Worm (Caenorhabditis elegans) whole organism, late embryonic: ENCODE measurements around the gene rga-5.

Experiments
- C08G9.2 ChIP-seq: sonication (generic microtip); optimal IDR thresholded peaks from 2 replicates; lab custom pipeline; 2016; ENCODE audit warnings: mild to moderate bottlenecking, missing genetic modification characterization, moderate library complexity, missing compliant biosample characterization
- C38D4.7 ChIP-seq: fragments of 200-800 bp; sonication (Bioruptor generic); optimal IDR thresholded peaks from 2 replicates; lab custom pipeline; 2018; ENCODE audit warnings: mild to moderate bottlenecking, missing genetic modification characterization, moderate library complexity, missing compliant biosample characterization
- ama-1 ChIP-seq: fragments of 150-350 bp; optimal IDR thresholded peaks from 2 replicates; lab custom pipeline; 2014
- ceh-18 ChIP-seq: sonication (generic microtip); optimal IDR thresholded peaks from 2 replicates; lab custom pipeline; 2016; ENCODE audit warnings: missing genetic modification characterization, missing compliant biosample characterization
- ceh-19 ChIP-seq: fragments of 200-800 bp; sonication (Bioruptor generic); optimal IDR thresholded peaks from 2 replicates; lab custom pipeline; 2018; ENCODE audit warnings: mild to moderate bottlenecking, missing genetic modification characterization, missing compliant biosample characterization
- ceh-2 ChIP-seq: sonication (generic microtip); optimal IDR thresholded peaks from 2 replicates; lab custom pipeline; 2016; ENCODE audit warnings: missing genotype, missing genetic modification characterization, missing compliant biosample characterization
- ceh-24 ChIP-seq: sonication (generic microtip); optimal IDR thresholded peaks from 2 replicates; lab custom pipeline; 2016; ENCODE audit warnings: mild to moderate bottlenecking, missing genetic modification characterization, missing compliant biosample characterization
- ceh-31 ChIP-seq: sonication (generic microtip); optimal IDR thresholded peaks from 2 replicates; lab custom pipeline; 2016; ENCODE audit warnings: missing genetic modification characterization, missing compliant biosample characterization
- ceh-34 ChIP-seq: sonication (generic microtip); optimal IDR thresholded peaks from 2 replicates; lab custom pipeline; 2016; ENCODE audit warnings: mild to moderate bottlenecking, missing genetic modification characterization, missing compliant biosample characterization
- ceh-45 ChIP-seq: fragments of 200-800 bp; sonication (Bioruptor generic); IDR thresholded peaks from 2 replicates; pipeline ENCODE4 v1.3.6; 2022; ENCODE audit warnings: missing genetic modification reagents, missing genetic modification characterization, missing compliant biosample characterization
- ceh-48 ChIP-seq: sonication (generic microtip); optimal IDR thresholded peaks from 2 replicates; lab custom pipeline; 2016; ENCODE audit warnings: missing genetic modification characterization, inconsistent platforms, missing compliant biosample characterization
- ceh-6 ChIP-seq: fragments of 200-800 bp; sonication (Bioruptor generic); optimal IDR thresholded peaks from 2 replicates; lab custom pipeline; 2018; ENCODE audit warnings: mild to moderate bottlenecking, missing genetic modification characterization, missing compliant biosample characterization
- ets-4 ChIP-seq: sonication (generic microtip); optimal IDR thresholded peaks from 2 replicates; lab custom pipeline; 2016; ENCODE audit warnings: missing genetic modification characterization, missing compliant biosample characterization
- fkh-10 ChIP-seq: fragments of 150-350 bp; optimal IDR thresholded peaks from 2 replicates; lab custom pipeline; 2014; ENCODE audit warnings: missing biosample characterization, missing genetic modification reagents, missing genetic modification characterization
- fkh-6 ChIP-seq: sonication (generic microtip); optimal IDR thresholded peaks from 2 replicates; lab custom pipeline; 2016; ENCODE audit warnings: missing genetic modification characterization, missing compliant biosample characterization
- gmeb-2 ChIP-seq: sonication (generic microtip); optimal IDR thresholded peaks from 2 replicates; lab custom pipeline; 2016; ENCODE audit warnings: missing genetic modification characterization, inconsistent platforms, missing compliant biosample characterization
- hlh-13 ChIP-seq: fragments of 200-800 bp; sonication (Bioruptor generic); optimal IDR thresholded peaks from 2 replicates; lab custom pipeline; 2018; ENCODE audit warnings: mild to moderate bottlenecking, missing genetic modification characterization, missing compliant biosample characterization
- hlh-30 ChIP-seq: sonication (generic microtip); optimal IDR thresholded peaks from 2 replicates; lab custom pipeline; 2017; ENCODE audit warnings: antibody characterized with exemption, missing genetic modification characterization, missing compliant biosample characterization; ENCODE audit not compliant: insufficient read depth
- hlh-6 ChIP-seq: sonication (generic microtip); optimal IDR thresholded peaks from 2 replicates; lab custom pipeline; 2016; ENCODE audit warnings: missing genotype, missing genetic modification characterization, missing compliant biosample characterization
- hlh-8 ChIP-seq: sonication (generic microtip); optimal IDR thresholded peaks from 2 replicates; lab custom pipeline; 2016; ENCODE audit warnings: missing genotype, missing genetic modification characterization, missing compliant biosample characterization
- lim-6 ChIP-seq: sonication (generic microtip); optimal IDR thresholded peaks from 2 replicates; lab custom pipeline; 2016; ENCODE audit warnings: missing genetic modification characterization, missing compliant biosample characterization
- lin-11 ChIP-seq: fragments of 200-800 bp; sonication (Bioruptor generic); optimal IDR thresholded peaks from 2 replicates; lab custom pipeline; 2018; ENCODE audit warnings: mild to moderate bottlenecking, missing genetic modification characterization, missing compliant biosample characterization
- madf-2 ChIP-seq: sonication (generic microtip); optimal IDR thresholded peaks from 2 replicates; lab custom pipeline; 2017; ENCODE audit warnings: missing genetic modification characterization, missing compliant biosample characterization
- nhr-11 ChIP-seq: fragments of 150-350 bp; optimal IDR thresholded peaks from 2 replicates; lab custom pipeline; 2014; ENCODE audit warnings: missing biosample characterization, missing genetic modification characterization
- nhr-232 ChIP-seq: sonication (generic microtip); optimal IDR thresholded peaks from 2 replicates; lab custom pipeline; 2016; ENCODE audit warnings: missing genetic modification characterization, missing compliant biosample characterization
- npax-4 ChIP-seq: sonication (generic microtip); optimal IDR thresholded peaks from 2 replicates; lab custom pipeline; 2016; ENCODE audit warnings: missing genetic modification characterization, missing compliant biosample characterization
- pax-1 ChIP-seq: fragments of 150-350 bp; optimal IDR thresholded peaks from 2 replicates; lab custom pipeline; 2014; ENCODE audit warnings: missing biosample characterization, missing genetic modification characterization
- pha-4 ChIP-seq: fragments of 150-350 bp; optimal IDR thresholded peaks from 2 replicates; lab custom pipeline; 2018; ENCODE audit warnings: missing biosample characterization, missing genetic modification reagents, missing genetic modification characterization
- pqm-1 ChIP-seq: sonication (generic microtip); optimal IDR thresholded peaks from 2 replicates; lab custom pipeline; 2016; ENCODE audit warnings: missing genetic modification characterization, missing compliant biosample characterization
- pros-1 ChIP-seq: fragments of 150-350 bp; optimal IDR thresholded peaks from 2 replicates; lab custom pipeline; 2014; ENCODE audit warnings: missing biosample characterization, missing genetic modification reagents, missing genetic modification characterization
- rnt-1 ChIP-seq: sonication (generic microtip); optimal IDR thresholded peaks from 2 replicates; lab custom pipeline; 2016; ENCODE audit warnings: missing genetic modification characterization, missing compliant biosample characterization
- sdc-2 ChIP-seq: sonication (generic microtip); optimal IDR thresholded peaks from 2 replicates; lab custom pipeline; 2016; ENCODE audit warnings: missing genotype, missing genetic modification characterization, missing compliant biosample characterization
- syd-9 ChIP-seq: sonication (generic microtip); optimal IDR thresholded peaks from 2 replicates; lab custom pipeline; 2016; ENCODE audit warnings: mild to moderate bottlenecking, missing genetic modification characterization, moderate library complexity, missing compliant biosample characterization
- tbx-2 ChIP-seq: sonication (generic microtip); optimal IDR thresholded peaks from 2 replicates; lab custom pipeline; 2016; ENCODE audit warnings: missing genetic modification characterization, missing compliant biosample characterization
- tbx-7 ChIP-seq: sonication (generic microtip); optimal IDR thresholded peaks from 2 replicates; lab custom pipeline; 2016; ENCODE audit warnings: missing genotype, missing genetic modification characterization, missing compliant biosample characterization
- unc-86 ChIP-seq: sonication (generic microtip); optimal IDR thresholded peaks from 2 replicates; lab custom pipeline; 2016; ENCODE audit warnings: missing genetic modification characterization, missing compliant biosample characterization
- ztf-16 ChIP-seq: sonication (generic microtip); optimal IDR thresholded peaks from 2 replicates; lab custom pipeline; 2017; ENCODE audit warnings: missing genetic modification characterization, missing compliant biosample characterization

Gene rga-5

DNA sequence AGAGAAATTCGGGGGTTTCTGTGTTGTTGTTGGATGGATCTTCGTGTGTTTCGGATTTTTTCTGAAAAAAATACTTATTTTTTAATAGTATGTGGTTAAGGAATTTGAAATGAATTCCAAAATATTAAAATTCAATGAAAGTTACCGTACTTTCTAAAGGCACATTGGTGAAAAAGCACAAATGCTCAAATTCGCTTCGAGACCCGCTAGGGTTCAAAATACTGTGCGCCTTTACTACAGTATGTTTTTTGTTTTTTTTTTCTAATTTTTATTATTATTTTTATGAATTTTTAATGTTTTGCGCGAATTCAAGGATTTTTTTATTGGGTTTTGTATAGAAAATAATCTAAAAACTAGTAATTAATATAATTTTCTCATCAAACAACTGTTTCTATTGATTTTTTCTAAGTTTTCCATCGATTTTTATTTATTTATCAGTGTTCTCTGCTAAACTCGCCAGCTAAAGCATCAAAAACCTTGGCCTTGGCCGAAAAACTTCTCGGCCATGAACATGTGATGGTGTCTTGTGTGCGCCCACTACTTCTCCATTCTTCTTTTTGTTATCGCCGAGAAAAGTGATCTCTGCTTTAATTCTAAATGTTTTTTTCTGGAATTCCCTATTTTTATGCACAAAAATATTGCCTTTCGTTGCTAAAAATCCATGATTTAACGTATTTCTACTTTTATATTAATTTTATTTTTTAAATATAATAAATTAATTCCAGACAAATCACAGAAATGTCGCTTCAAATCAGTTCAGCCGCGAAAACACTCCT lies 44.3 kb upstream of the rga-5 start, which contains the start of gene iscu-1:
Gene iscu-1 (plus strand): TSS at position 726 of the 776 bp plus-strand sequence.
- TF ChIP-seq ceh-31 (tag; lab: Kevin White, UChicago): peak; percentile 52
- TF ChIP-seq lin-11: no peak
- TF ChIP-seq pqm-1 (tag; lab: Kevin White, UChicago): no peak
- peak; percentile 61 for TF ChIP-seq tbx-2
- TF ChIP-seq npax-4 (tag; lab: Kevin White, UChicago): no peak
- TF ChIP-seq ztf-16: no peak
- TF ChIP-seq pros-1: no peak
- TF ChIP-seq ceh-19 (GFP tag; lab: Kevin White, UChicago): no peak
- TF ChIP-seq hlh-8: no peak
- TF ChIP-seq tbx-7 (tag; lab: Kevin White, UChicago): peak; percentile 11
- TF ChIP-seq ceh-24 (tag; lab: Kevin White, UChicago): no peak
- TF ChIP-seq nhr-232 (tag; lab: Kevin White, UChicago): no peak
- peak; percentile 83 for TF ChIP-seq hlh-30 (tag; lab: Kevin White, UChicago)
- no peak for TF ChIP-seq rnt-1
- TF ChIP-seq C08G9.2 (tag; lab: Kevin White, UChicago): peak; percentile 53
- no peak for TF ChIP-seq ceh-45
- TF ChIP-seq ceh-2: peak; percentile 5
- TF ChIP-seq unc-86 (tag; lab: Kevin White, UChicago): no peak

DNA sequence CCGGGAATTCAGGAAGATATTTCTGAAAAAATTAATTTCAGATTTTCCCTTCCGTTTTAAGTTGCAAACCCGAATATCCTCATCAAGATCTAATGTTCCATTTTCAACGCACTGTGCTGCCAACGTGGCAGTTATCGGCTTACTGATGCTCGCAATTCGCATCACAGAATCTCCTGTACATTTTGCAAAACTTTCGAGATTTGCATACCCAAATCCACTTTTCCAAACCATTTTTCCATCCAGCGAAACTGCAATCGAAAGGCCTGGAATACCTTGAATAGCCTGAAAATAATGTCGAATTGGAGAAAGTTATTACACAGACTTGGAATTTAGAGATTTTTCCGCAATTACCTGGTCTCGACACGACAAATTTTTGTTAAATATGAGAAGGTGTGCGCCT lies 42.9 kb upstream of the rga-5 start:
- no peak for TF ChIP-seq ceh-18 (tag; lab: Kevin White, UChicago)
- TF ChIP-seq ceh-6: no peak
- no peak for TF ChIP-seq fkh-10 (GFP tag; lab: Kevin White, UChicago)
- TF ChIP-seq ztf-16: no peak
- TF ChIP-seq fkh-6 (tag; lab: Kevin White, UChicago): no peak

DNA sequence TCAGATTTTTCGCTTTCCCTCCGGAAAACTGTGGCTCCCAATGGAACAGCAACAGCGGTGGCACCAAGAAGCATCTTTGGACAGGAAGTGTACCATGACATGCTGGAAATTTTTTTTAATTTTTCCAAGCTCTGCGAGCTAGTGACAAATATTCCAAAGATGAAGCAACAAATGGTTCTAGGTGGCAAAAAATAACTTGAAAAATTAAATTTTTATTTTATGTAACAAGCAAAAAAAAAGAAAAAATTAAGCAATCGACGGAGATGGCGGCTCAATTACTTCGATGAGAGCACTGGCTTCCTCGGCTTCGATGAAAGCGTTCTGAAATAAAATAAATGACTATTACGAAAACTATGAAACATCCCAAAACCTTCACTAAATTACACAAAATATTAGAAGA lies 42.1 kb upstream of the rga-5 start, which contains the start of gene lact-9:
Gene lact-9 (minus strand): TSS at position 101 of the 400 bp plus-strand sequence.
- TF ChIP-seq ceh-19 (GFP tag; lab: Kevin White, UChicago) (no peak), tbx-7 (tag; lab: Kevin White, UChicago) (no peak), tbx-2 (no peak), ama-1 (lab: Kevin White, UChicago) (no peak), madf-2 (tag; lab: Kevin White, UChicago) (no peak), pax-1 (no peak), C08G9.2 (tag; lab: Kevin White, UChicago) (no peak), ceh-45 (no peak), ceh-31 (tag; lab: Kevin White, UChicago) (no peak), lim-6 (tag; lab: Kevin White, UChicago) (no peak), pqm-1 (tag; lab: Kevin White, UChicago) (no peak), ceh-34 (no peak), sdc-2 (tag; lab: Kevin White, UChicago) (no peak), pros-1 (no peak), pha-4 (tag; lab: Kevin White, UChicago) (no peak), ets-4 (tag; lab: Kevin White, UChicago) (no peak), hlh-13 (GFP tag; lab: Kevin White, UChicago) (no peak), gmeb-2 (tag; lab: Kevin White, UChicago) (no peak), fkh-10 (GFP tag; lab: Kevin White, UChicago) (no peak)

DNA sequence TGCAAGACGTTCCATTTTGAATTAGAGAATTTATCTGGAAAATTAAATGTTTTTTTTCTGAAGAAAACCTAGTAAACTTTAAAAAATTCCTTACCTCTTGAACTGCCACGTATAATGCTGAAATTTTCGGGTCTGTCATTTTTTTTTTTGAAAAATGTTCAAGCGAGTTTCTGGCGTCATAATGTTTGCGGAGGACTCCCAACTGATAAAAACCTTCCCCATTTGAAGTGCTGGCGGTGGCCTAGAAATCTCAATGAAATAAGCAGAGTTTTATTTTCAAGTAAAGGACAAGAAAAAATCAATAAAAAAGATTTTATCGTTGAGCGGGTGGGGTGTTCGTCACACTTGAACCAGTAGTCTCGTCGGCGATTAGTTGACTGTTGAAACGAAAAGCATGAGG lies 41.0 kb upstream of the rga-5 start, which contains the start of gene icap-1:
Gene icap-1 (minus strand): TSS at position 272 of the 400 bp plus-strand sequence.
- TF ChIP-seq ceh-24 (tag; lab: Kevin White, UChicago) (no peak), nhr-11 (no peak), rnt-1 (no peak), syd-9 (no peak), ceh-48 (tag; lab: Kevin White, UChicago) (peak; percentile 42), fkh-10 (GFP tag; lab: Kevin White, UChicago) (no peak), hlh-6 (no peak), C38D4.7 (no peak), hlh-8 (no peak)
